Fruit fly (Drosophila melanogaster): ENCODE results near the gene CG12229.

CG12229 gene

DNA sequence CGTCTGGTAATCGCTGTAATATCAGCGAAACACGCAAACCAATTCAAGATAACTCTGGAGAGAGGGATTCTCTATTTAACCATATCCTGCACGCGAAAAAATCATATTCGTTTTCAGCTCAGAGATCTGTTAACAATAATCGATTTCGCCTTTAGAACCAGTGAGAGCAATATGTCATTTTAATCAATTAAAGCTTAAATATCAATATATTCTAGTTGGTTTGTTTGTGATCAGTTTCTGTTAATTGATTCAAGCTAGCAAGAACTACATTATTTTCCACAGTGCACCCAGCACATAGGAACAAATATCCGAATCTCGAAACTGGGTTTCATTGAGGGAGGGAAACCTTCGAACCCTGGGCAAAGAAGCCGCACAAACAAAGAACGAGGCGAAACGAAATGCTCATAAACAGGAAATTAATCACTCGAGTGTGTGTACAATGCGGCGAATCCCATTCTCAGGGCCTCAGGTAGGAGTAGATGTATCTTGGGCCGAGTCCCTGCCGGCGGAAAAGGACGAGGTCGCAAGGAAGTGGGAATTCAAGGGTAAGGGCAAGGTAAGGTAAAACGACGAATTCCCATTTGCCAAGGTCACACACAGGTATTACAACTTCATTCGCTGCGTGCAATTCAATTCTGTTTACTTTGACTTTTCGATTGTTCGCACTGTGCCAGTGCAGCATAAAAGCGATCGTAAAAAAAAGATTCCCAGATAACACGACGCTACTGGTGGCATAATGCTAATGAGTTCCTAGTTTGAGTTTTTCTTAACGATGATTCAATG lies 20.1 kb downstream of the CG12229 start (continued):
- TF ChIP-seq BtbVII (GFP tag; optimal IDR thresholded peaks at IDR 0.05) = no peak
- peak; percentile 82 for TF ChIP-seq CG2712 (tag; optimal IDR thresholded peaks at IDR 0.05)
- peak; percentile 96 for TF ChIP-seq zf30C (GFP tag; optimal IDR thresholded peaks at IDR 0.05)
- no peak for TF ChIP-seq pb (GFP tag; optimal IDR thresholded peaks at IDR 0.05)
- no peak for TF ChIP-seq HmgD (GFP tag; optimal IDR thresholded peaks at IDR 0.05)
- TF ChIP-seq kay (GFP tag; optimal IDR thresholded peaks at IDR 0.05) = peak; percentile 3
- peak; percentile 56 for TF ChIP-seq vfl (GFP tag; optimal IDR thresholded peaks at IDR 0.05)
- peak; percentile 58 for TF ChIP-seq Hsf (GFP tag; optimal IDR thresholded peaks at IDR 0.05)
- peak; percentile 76 for TF ChIP-seq NC2β (GFP tag; optimal IDR thresholded peaks at IDR 0.05)
- TF ChIP-seq CG6689 (GFP tag; IDR thresholded peaks at IDR 0.05) = peak; percentile 49
- TF ChIP-seq ac (GFP tag; optimal IDR thresholded peaks at IDR 0.05) = peak; percentile 76
- peak; percentile 43 for TF ChIP-seq D19A (tag; optimal IDR thresholded peaks at IDR 0.05)
- TF ChIP-seq fd64A (GFP tag; optimal IDR thresholded peaks at IDR 0.05) = no peak
- peak; percentile 96 for TF ChIP-seq sens (GFP tag)
- TF ChIP-seq CG17359 (tag; optimal IDR thresholded peaks at IDR 0.05) = no peak
- peak; percentile 57 for TF ChIP-seq fd96Cb (tag; optimal IDR thresholded peaks at IDR 0.05)
- peak; percentile 65 for TF ChIP-seq CG4424 (GFP tag; optimal IDR thresholded peaks at IDR 0.05)
- no peak for TF ChIP-seq ase (GFP tag; IDR thresholded peaks at IDR 0.05)
- TF ChIP-seq CG11695 (GFP tag; IDR thresholded peaks at IDR 0.05) = no peak
- TF ChIP-seq shn (GFP tag; optimal IDR thresholded peaks at IDR 0.05) = peak; percentile 3
- peak; percentile 35 for TF ChIP-seq CG6254 (GFP tag; optimal IDR thresholded peaks at IDR 0.05)
- peak; percentile 46 for TF ChIP-seq pnt (GFP tag; optimal IDR thresholded peaks at IDR 0.05)
- TF ChIP-seq CG10979 (tag; optimal IDR thresholded peaks at IDR 0.05) = peak; percentile 83
- no peak for TF ChIP-seq CG10321 (GFP tag; IDR thresholded peaks at IDR 0.05)
- TF ChIP-seq bab2 (GFP tag; optimal IDR thresholded peaks at IDR 0.05) = peak; percentile 37
- TF ChIP-seq odd (GFP tag; optimal IDR thresholded peaks at IDR 0.05) = peak; percentile 4
- no peak for TF ChIP-seq da (GFP tag; optimal IDR thresholded peaks at IDR 0.05)
- 0 out of 2 replicates have a peak, but pooled peaks have one; percentile 8 for TF ChIP-seq chm (GFP tag; IDR thresholded peaks at IDR 0.05)
- TF ChIP-seq gt (GFP tag; IDR thresholded peaks at IDR 0.05) = no peak; the same call in 1 of the 2 replicates
- TF ChIP-seq CG10147 (GFP tag; optimal IDR thresholded peaks at IDR 0.05) = peak; percentile 2
- peak; percentile 80 for TF ChIP-seq pros (GFP tag; optimal IDR thresholded peaks at IDR 0.05)
- peak; percentile 96 for TF ChIP-seq zen (tag; optimal IDR thresholded peaks at IDR 0.05)
- TF ChIP-seq org-1 (GFP tag; optimal IDR thresholded peaks at IDR 0.05) = peak; percentile 36
- TF ChIP-seq insv (GFP tag; optimal IDR thresholded peaks at IDR 0.05) = peak in 1 of 2 experiments; percentile 1
- peak in 1 of 2 experiments; percentile 43 for TF ChIP-seq Hr51 (GFP tag; optimal IDR thresholded peaks at IDR 0.05)
- TF ChIP-seq Chrac-16 (GFP tag; optimal IDR thresholded peaks at IDR 0.05) = peak; percentile 71
- TF ChIP-seq jigr1 (GFP tag; IDR thresholded peaks at IDR 0.05) = no peak
- peak; percentile 82 for TF ChIP-seq Lpt (GFP tag; optimal IDR thresholded peaks at IDR 0.05)
- TF ChIP-seq CG12104 (GFP tag; optimal IDR thresholded peaks at IDR 0.05) = peak; percentile 15
- peak; percentile 55 for TF ChIP-seq CG31441 (GFP tag; IDR thresholded peaks at IDR 0.05)
- TF ChIP-seq fd102C (GFP tag; optimal IDR thresholded peaks at IDR 0.05) = peak; percentile 96
- peak; percentile 69 for TF ChIP-seq CG16815 (GFP tag; optimal IDR thresholded peaks at IDR 0.05)
- TF ChIP-seq Spps (tag; optimal IDR thresholded peaks at IDR 0.05) = peak; percentile 8
- TF ChIP-seq CG18262 (tag; optimal IDR thresholded peaks at IDR 0.05) = peak; percentile 80
- TF ChIP-seq Ssrp (tag; optimal IDR thresholded peaks at IDR 0.05) = peak; percentile 25
- TF ChIP-seq CG4820 (GFP tag; optimal IDR thresholded peaks at IDR 0.05) = peak; percentile 49
- TF ChIP-seq CG17361 (GFP tag; IDR thresholded peaks at IDR 0.05) = peak; percentile 57; the same call in 1 of the 3 replicates
- peak; percentile 23 for TF ChIP-seq CG2116 (GFP tag; optimal IDR thresholded peaks at IDR 0.05)
- TF ChIP-seq CG18599 (GFP tag; optimal IDR thresholded peaks at IDR 0.05) = peak; percentile 12
